Worm (Caenorhabditis elegans) whole organism, early embryonic: ENCODE data around the gene tam-1.

ENCODE experiments used
- B0310.2 ChIP-seq: sonication (generic microtip); optimal IDR thresholded peaks from 2 replicates; lab custom pipeline; 2016; ENCODE audit warnings: mild to moderate bottlenecking, missing genetic modification characterization, missing compliant biosample characterization
- F13C5.2 ChIP-seq: sonication (generic microtip); optimal IDR thresholded peaks from 2 replicates; lab custom pipeline; 2017; ENCODE audit warnings: mild to moderate bottlenecking, missing genetic modification characterization, inconsistent platforms, missing compliant biosample characterization
- aly-1 ChIP-seq: sonication (generic microtip); optimal IDR thresholded peaks from 2 replicates; lab custom pipeline; 2016; ENCODE audit warnings: missing genetic modification characterization, missing compliant biosample characterization
- ama-1 ChIP-seq: fragments of 150-350 bp; optimal IDR thresholded peaks from 2 replicates; lab custom pipeline; 2014
- ceh-13 ChIP-seq: fragments of 200-800 bp; sonication (Bioruptor generic); optimal IDR thresholded peaks from 2 replicates; lab custom pipeline; 2018; ENCODE audit warnings: mild to moderate bottlenecking, missing genetic modification characterization, missing compliant biosample characterization
- ceh-36 ChIP-seq: sonication (generic microtip); optimal IDR thresholded peaks from 2 replicates; lab custom pipeline; 2016; ENCODE audit warnings: missing genetic modification characterization, inconsistent platforms, missing compliant biosample characterization
- ets-7 ChIP-seq: sonication (generic microtip); optimal IDR thresholded peaks from 2 replicates; lab custom pipeline; 2016; ENCODE audit warnings: missing genotype, missing genetic modification characterization, missing compliant biosample characterization
- flt-1 ChIP-seq: fragments of 200-800 bp; sonication (Bioruptor generic); IDR thresholded peaks from 2 replicates; pipeline ENCODE4 v1.3.6; 2022; ENCODE audit warnings: missing genetic modification characterization, missing compliant biosample characterization
- hmbx-1 ChIP-seq: sonication (generic microtip); optimal IDR thresholded peaks from 2 replicates; lab custom pipeline; 2016; ENCODE audit warnings: mild to moderate bottlenecking, missing genetic modification characterization, missing compliant biosample characterization
- hmg-4 ChIP-seq: fragments of 200-800 bp; sonication (Bioruptor generic); optimal IDR thresholded peaks from 2 replicates; lab custom pipeline; 2018; ENCODE audit warnings: mild to moderate bottlenecking, missing genetic modification characterization, missing compliant biosample characterization
- hnd-1 ChIP-seq: sonication (generic microtip); optimal IDR thresholded peaks from 2 replicates; lab custom pipeline; 2016; ENCODE audit warnings: missing genetic modification characterization, missing compliant biosample characterization
- pes-1 ChIP-seq: fragments of 200-800 bp; sonication (Bioruptor generic); IDR thresholded peaks from 2 replicates; pipeline ENCODE4 v1.3.6; 2022; ENCODE audit warnings: missing genetic modification reagents, missing genetic modification characterization, missing compliant biosample characterization
- scrt-1 ChIP-seq: fragments of 200-800 bp; sonication (Bioruptor generic); IDR thresholded peaks from 2 replicates; pipeline ENCODE4 v1.3.6; 2022; ENCODE audit warnings: missing genetic modification characterization, missing compliant biosample characterization
- sea-1 ChIP-seq: fragments of 200-800 bp; sonication (Bioruptor generic); conservative IDR thresholded peaks from 2 replicates; pipeline ENCODE4 v1.3.6; 2022; ENCODE audit warnings: missing genetic modification characterization, missing compliant biosample characterization
- tbx-11 ChIP-seq: fragments of 200-800 bp; sonication (Bioruptor generic); IDR thresholded peaks from 2 replicates; pipeline ENCODE4 v1.3.6; 2022; ENCODE audit warnings: missing genetic modification characterization, missing compliant biosample characterization
- tbx-37 ChIP-seq: fragments of 200-800 bp; sonication (Bioruptor generic); conservative IDR thresholded peaks from 2 replicates; pipeline ENCODE4 v1.3.6; 2022; ENCODE audit warnings: missing genetic modification reagents, missing genetic modification characterization, missing compliant biosample characterization
- tra-4 ChIP-seq: sonication (generic microtip); optimal IDR thresholded peaks from 2 replicates; lab custom pipeline; 2017; ENCODE audit warnings: missing genetic modification characterization, missing compliant biosample characterization

tam-1 gene

ce11 chrV:4918664-4919257 lies 44.1 kb downstream of the tam-1 start, which contains the start of gene C02E7.6:
TSS of gene C02E7.6 (plus strand) at chrV:4919207.
- no peak for TF ChIP-seq flt-1 (GFP tag; lab: Robert Waterston, UW)
- no peak for TF ChIP-seq ceh-36 (tag; lab: Kevin White, UChicago)
- no peak for TF ChIP-seq sea-1 (GFP tag; lab: Robert Waterston, UW)
- no peak for TF ChIP-seq ets-7
- TF ChIP-seq F13C5.2 (tag; lab: Kevin White, UChicago): no peak
- TF ChIP-seq tra-4 (tag; lab: Kevin White, UChicago): no peak
- TF ChIP-seq B0310.2 (tag; lab: Kevin White, UChicago): no peak

ce11 chrV:4918091-4918624 lies 44.7 kb downstream of the tam-1 start, which contains the start of gene C02E7.7:
TSS of gene C02E7.7 (minus strand) at chrV:4918574.
- TF ChIP-seq sea-1 (GFP tag; lab: Robert Waterston, UW): no peak
- no peak for TF ChIP-seq B0310.2 (tag; lab: Kevin White, UChicago)
- TF ChIP-seq hmg-4 (GFP tag; lab: Kevin White, UChicago): no peak
- no peak for TF ChIP-seq hmbx-1 (tag; lab: Kevin White, UChicago)
- TF ChIP-seq ceh-36 (tag; lab: Kevin White, UChicago): no peak
- no peak for TF ChIP-seq ceh-13 (GFP tag; lab: Kevin White, UChicago)
- no peak for TF ChIP-seq hnd-1
- TF ChIP-seq flt-1 (GFP tag; lab: Robert Waterston, UW): no peak
- TF ChIP-seq ets-7: no peak
- no peak for TF ChIP-seq aly-1 (tag; lab: Kevin White, UChicago)
- no peak for TF ChIP-seq tra-4 (tag; lab: Kevin White, UChicago)
- TF ChIP-seq pes-1 (GFP tag; lab: Robert Waterston, UW): no peak

ce11 chrV:4914879-4915278 lies 48.0 kb downstream of the tam-1 start, which contains the start of gene H23N18.6:
TSS of gene H23N18.6 (minus strand) at chrV:4915079.
- TF ChIP-seq hnd-1: no peak
- no peak for TF ChIP-seq flt-1 (GFP tag; lab: Robert Waterston, UW)
- TF ChIP-seq ets-7: no peak
- TF ChIP-seq ceh-13 (GFP tag; lab: Kevin White, UChicago): no peak
- no peak for TF ChIP-seq ceh-36 (tag; lab: Kevin White, UChicago)
- no peak for TF ChIP-seq ama-1 (lab: Kevin White, UChicago)
- TF ChIP-seq aly-1 (tag; lab: Kevin White, UChicago): no peak
- no peak for TF ChIP-seq scrt-1 (GFP tag; lab: Robert Waterston, UW)
- TF ChIP-seq sea-1 (GFP tag; lab: Robert Waterston, UW): no peak
- no peak for TF ChIP-seq hmbx-1 (tag; lab: Kevin White, UChicago)
- no peak for TF ChIP-seq F13C5.2 (tag; lab: Kevin White, UChicago)

- TF ChIP-seq flt-1 (GFP tag; lab: Robert Waterston, UW): no peak
- TF ChIP-seq ceh-36 (tag; lab: Kevin White, UChicago): no peak
- TF ChIP-seq aly-1 (tag; lab: Kevin White, UChicago): no peak
- TF ChIP-seq tbx-11 (GFP tag; lab: Robert Waterston, UW): no peak
- TF ChIP-seq tra-4 (tag; lab: Kevin White, UChicago): no peak
- no peak for TF ChIP-seq pes-1 (GFP tag; lab: Robert Waterston, UW)
- no peak for TF ChIP-seq tbx-37 (GFP tag; lab: Robert Waterston, UW)
- no peak for TF ChIP-seq ets-7
- TF ChIP-seq ama-1 (lab: Kevin White, UChicago): no peak
- TF ChIP-seq hmg-4 (GFP tag; lab: Kevin White, UChicago): no peak
- no peak for TF ChIP-seq F13C5.2 (tag; lab: Kevin White, UChicago)
- no peak for TF ChIP-seq ceh-13 (GFP tag; lab: Kevin White, UChicago)
- no peak for TF ChIP-seq B0310.2 (tag; lab: Kevin White, UChicago)
- no peak for TF ChIP-seq hnd-1
- TF ChIP-seq sea-1 (GFP tag; lab: Robert Waterston, UW): no peak
Observed at ce11 chrV:4913853-4914252, 49.0 kb downstream of the tam-1 start.

ce11 chrV:4912313-4912712 lies 50.6 kb downstream of the tam-1 start, which contains the start of gene H23N18.5:
TSS of gene H23N18.5 (minus strand) at chrV:4912381.
- TF ChIP-seq tra-4 (tag; lab: Kevin White, UChicago): no peak
- TF ChIP-seq F13C5.2 (tag; lab: Kevin White, UChicago): no peak
- no peak for TF ChIP-seq tbx-37 (GFP tag; lab: Robert Waterston, UW)
- TF ChIP-seq hnd-1: no peak
- TF ChIP-seq ets-7: no peak
- no peak for TF ChIP-seq sea-1 (GFP tag; lab: Robert Waterston, UW)
- TF ChIP-seq hmg-4 (GFP tag; lab: Kevin White, UChicago): no peak
- TF ChIP-seq B0310.2 (tag; lab: Kevin White, UChicago): no peak
- no peak for TF ChIP-seq flt-1 (GFP tag; lab: Robert Waterston, UW)
- TF ChIP-seq pes-1 (GFP tag; lab: Robert Waterston, UW): no peak
- TF ChIP-seq scrt-1 (GFP tag; lab: Robert Waterston, UW): no peak
- no peak for TF ChIP-seq hmbx-1 (tag; lab: Kevin White, UChicago)
- TF ChIP-seq aly-1 (tag; lab: Kevin White, UChicago): no peak
- TF ChIP-seq tbx-11 (GFP tag; lab: Robert Waterston, UW): no peak
- TF ChIP-seq ceh-13 (GFP tag; lab: Kevin White, UChicago): no peak
- TF ChIP-seq ama-1 (lab: Kevin White, UChicago): no peak
